Worm (Caenorhabditis elegans) whole organism, L3 larva: Measurements from ENCODE around the gene nhr-127.

ENCODE experiments used
- lin-39 ChIP-seq: fragments of 150-350 bp; optimal IDR thresholded peaks from 2 replicates; lab custom pipeline; 2018; ENCODE audit warnings: missing biosample characterization, missing genetic modification reagents, missing genetic modification characterization
- tbx-2 ChIP-seq: sonication (generic microtip); optimal IDR thresholded peaks from 2 replicates; lab custom pipeline; 2016; ENCODE audit warnings: mild to moderate bottlenecking, missing genetic modification characterization, missing compliant biosample characterization

- TF ChIP-seq tbx-2 (no peak), lin-39 (no peak)
These were observed 35.8 kb upstream of the nhr-127 start, which contains the start of gene stdh-2 for ce11 chrV:16224027-16224426.
